Fruit fly (Drosophila melanogaster) whole organism, embryonic: Measurements from ENCODE around the gene Ppcs.

ENCODE experiments used
- CG10147 ChIP-seq: fragments of 200-800 bp; sonication (Bioruptor generic); optimal IDR thresholded peaks from 2 replicates; lab custom pipeline; 2019; ENCODE audit warnings: missing biosample characterization, mild to moderate bottlenecking, missing genetic modification characterization, moderate library complexity
- CG10321 ChIP-seq: fragments of 200-800 bp; sonication (Bioruptor generic); IDR thresholded peaks from 2 replicates; pipeline ENCODE4 v1.3.6; 2022; ENCODE audit warnings: missing biosample characterization, missing genetic modification characterization
- CG10366 ChIP-seq: fragments of 200-800 bp; sonication (Bioruptor generic); IDR thresholded peaks from 2 replicates; pipeline ENCODE4 v1.3.6; 2022; ENCODE audit warnings: missing biosample characterization, missing genetic modification characterization
- CG10431 ChIP-seq: fragments of 200-800 bp; sonication (Bioruptor generic); optimal IDR thresholded peaks from 3 replicates; lab custom pipeline; 2018; ENCODE audit warnings: missing biosample characterization, mild to moderate bottlenecking, missing genetic modification characterization
- CG11247 ChIP-seq: fragments of 200-800 bp; sonication (Bioruptor generic); IDR thresholded peaks from 2 replicates; pipeline ENCODE4 v1.3.6; 2022; ENCODE audit warnings: missing biosample characterization, missing genetic modification characterization
- CG11504 ChIP-seq: fragments of 200-800 bp; sonication (Bioruptor generic); optimal IDR thresholded peaks from 3 replicates; lab custom pipeline; 2019; ENCODE audit warnings: missing biosample characterization, mild to moderate bottlenecking, missing genetic modification characterization, moderate library complexity
- CG11696 ChIP-seq: fragments of 200-800 bp; sonication (Bioruptor generic); IDR thresholded peaks from 2 replicates; pipeline ENCODE4 v1.3.6; 2022; ENCODE audit warnings: missing biosample characterization, missing genetic modification characterization
- CG12155 ChIP-seq: fragments of 200-800 bp; sonication (Bioruptor generic); optimal IDR thresholded peaks from 3 replicates; lab custom pipeline; 2016; ENCODE audit warnings: missing biosample characterization, missing genetic modification characterization
- CG13287 ChIP-seq: fragments of 200-800 bp; sonication (Bioruptor generic); IDR thresholded peaks from 2 replicates; pipeline ENCODE4 v1.3.6; 2022; ENCODE audit warnings: missing biosample characterization, missing genetic modification characterization; ENCODE audit not compliant: partially characterized antibody
- CG15514 ChIP-seq: fragments of 200-800 bp; sonication (Bioruptor generic); optimal IDR thresholded peaks from 3 replicates; lab custom pipeline; 2017; ENCODE audit warnings: missing biosample characterization, missing genetic modification characterization, mild to moderate bottlenecking, moderate library complexity, missing genetic modification reagents
- CG17612 ChIP-seq: fragments of 200-800 bp; sonication (Bioruptor generic); IDR thresholded peaks from 2 replicates; pipeline ENCODE4 v1.3.6; 2022; ENCODE audit warnings: missing biosample characterization, missing genetic modification characterization
- CG18764 ChIP-seq: fragments of 200-800 bp; sonication (Bioruptor generic); optimal IDR thresholded peaks from 3 replicates; lab custom pipeline; 2016; ENCODE audit warnings: missing biosample characterization, missing genetic modification characterization
- CG32767 ChIP-seq: fragments of 200-800 bp; sonication (Bioruptor generic); IDR thresholded peaks from 2 replicates; pipeline ENCODE4 v1.3.6; 2022; ENCODE audit warnings: missing biosample characterization, missing genetic modification characterization
- CG32772 ChIP-seq: fragments of 200-800 bp; sonication (Bioruptor generic); IDR thresholded peaks from 2 replicates; pipeline ENCODE4 v1.3.6; 2022; ENCODE audit warnings: missing biosample characterization, missing genetic modification characterization
- CG3847 ChIP-seq: fragments of 200-800 bp; sonication (Bioruptor generic); IDR thresholded peaks from 2 replicates; pipeline ENCODE4 v1.3.6; 2022; ENCODE audit warnings: missing biosample characterization, missing genetic modification characterization
- CG5245 ChIP-seq: fragments of 200-800 bp; sonication (Bioruptor generic); optimal IDR thresholded peaks from 3 replicates; lab custom pipeline; 2016; ENCODE audit warnings: missing biosample characterization, missing genetic modification characterization
- CG6683 ChIP-seq: fragments of 200-800 bp; sonication (Bioruptor generic); optimal IDR thresholded peaks from 2 replicates; lab custom pipeline; 2017; ENCODE audit warnings: missing biosample characterization, mild to moderate bottlenecking, missing genetic modification characterization, missing genetic modification reagents
- CG8089 ChIP-seq: fragments of 200-800 bp; sonication (Bioruptor generic); optimal IDR thresholded peaks from 3 replicates; lab custom pipeline; 2016; ENCODE audit warnings: missing biosample characterization, missing genetic modification characterization
- CG8290 ChIP-seq, 3 experiments: fragments of 200-800 bp; sonication (Bioruptor generic); optimal IDR thresholded peaks; 2 replicates each; lab custom pipeline; 2016 to 2019; ENCODE audit warnings: missing biosample characterization in 3 of 3, missing genetic modification characterization in 3 of 3, mild to moderate bottlenecking in 2 of 3, moderate library complexity in 1 of 3
- CG9797 ChIP-seq: fragments of 200-800 bp; sonication (Bioruptor generic); optimal IDR thresholded peaks from 3 replicates; lab custom pipeline; 2018; ENCODE audit warnings: missing biosample characterization, mild to moderate bottlenecking, missing genetic modification characterization
- Dbx ChIP-seq: fragments of 200-800 bp; sonication (Bioruptor generic); IDR thresholded peaks from 3 replicates; pipeline ENCODE4 v1.3.6; 2022; ENCODE audit warnings: missing biosample characterization, missing genetic modification characterization
- Eip74EF ChIP-seq, 2 experiments: fragments of 200-800 bp in 1 of 2; fragments of >200 bp in 1 of 2; sonication (Bioruptor generic) in 1 of 2; optimal IDR thresholded peaks; 2 replicates each; lab custom pipeline; 2017 to 2019; ENCODE audit warnings: missing biosample characterization in 2 of 2, missing genetic modification characterization in 2 of 2, mild to moderate bottlenecking in 1 of 2, moderate library complexity in 1 of 2
- Fer3 ChIP-seq: fragments of 200-800 bp; sonication (Bioruptor generic); optimal IDR thresholded peaks from 2 replicates; lab custom pipeline; 2018; ENCODE audit warnings: missing biosample characterization, mild to moderate bottlenecking, missing genetic modification characterization, moderate library complexity
- HmgD ChIP-seq: fragments of 200-800 bp; sonication (Bioruptor generic); optimal IDR thresholded peaks from 3 replicates; lab custom pipeline; 2016; ENCODE audit warnings: missing biosample characterization, missing genetic modification characterization
- Kr ChIP-seq: fragments of 200-800 bp; sonication (Bioruptor generic); optimal IDR thresholded peaks from 2 replicates; lab custom pipeline; 2017; ENCODE audit warnings: missing biosample characterization, mild to moderate bottlenecking, missing genetic modification characterization
- Meics ChIP-seq: fragments of 200-800 bp; sonication (Bioruptor generic); optimal IDR thresholded peaks from 2 replicates; lab custom pipeline; 2017; ENCODE audit warnings: missing biosample characterization, mild to moderate bottlenecking, missing genetic modification characterization
- Myb ChIP-seq: fragments of 200-800 bp; sonication (Bioruptor generic); optimal IDR thresholded peaks from 2 replicates; lab custom pipeline; 2016; ENCODE audit warnings: missing biosample characterization, missing genetic modification characterization
- Scr ChIP-seq: fragments of 200-800 bp; sonication (Bioruptor generic); IDR thresholded peaks from 2 replicates; pipeline ENCODE4 v1.3.6; 2022; ENCODE audit warnings: missing biosample characterization, missing genetic modification characterization; ENCODE audit not compliant: partially characterized antibody
- Six4 ChIP-seq: fragments of 200-800 bp; sonication (Bioruptor generic); optimal IDR thresholded peaks from 2 replicates; lab custom pipeline; 2016; ENCODE audit warnings: missing biosample characterization, missing genetic modification characterization
- Usf ChIP-seq: fragments of 200-800 bp; sonication (Bioruptor generic); optimal IDR thresholded peaks from 2 replicates; lab custom pipeline; 2017; ENCODE audit warnings: missing genotype, missing biosample characterization, missing genetic modification characterization
- chinmo ChIP-seq: fragments of 200-800 bp; sonication (Bioruptor generic); IDR thresholded peaks from 4 replicates; pipeline ENCODE4 v1.3.6; 2022; ENCODE audit warnings: missing biosample characterization, missing genetic modification characterization; ENCODE audit not compliant: partially characterized antibody
- exex ChIP-seq: fragments of 200-800 bp; sonication (Bioruptor generic); optimal IDR thresholded peaks from 4 replicates; lab custom pipeline; 2018; ENCODE audit warnings: missing biosample characterization, mild to moderate bottlenecking, missing genetic modification characterization, moderate library complexity
- fd3F ChIP-seq: fragments of 200-800 bp; sonication (Bioruptor generic); optimal IDR thresholded peaks from 2 replicates; lab custom pipeline; 2018; ENCODE audit warnings: missing biosample characterization, mild to moderate bottlenecking, missing genetic modification characterization, moderate library complexity
- fru ChIP-seq: fragments of >200 bp; optimal IDR thresholded peaks from 2 replicates; lab custom pipeline; 2017
- gsb ChIP-seq: fragments of 200-800 bp; sonication (Bioruptor generic); IDR thresholded peaks from 2 replicates; pipeline ENCODE4 v1.3.6; 2022; ENCODE audit warnings: missing biosample characterization, missing genetic modification characterization
- gsb-n ChIP-seq: fragments of 200-800 bp; sonication (Bioruptor generic); optimal IDR thresholded peaks from 3 replicates; lab custom pipeline; 2018; ENCODE audit warnings: missing biosample characterization, mild to moderate bottlenecking, missing genetic modification characterization
- h ChIP-seq: fragments of >200 bp; optimal IDR thresholded peaks from 2 replicates; lab custom pipeline; 2017
- mam ChIP-seq: fragments of 200-800 bp; sonication (Bioruptor generic); optimal IDR thresholded peaks from 3 replicates; lab custom pipeline; 2016; ENCODE audit warnings: missing biosample characterization, missing genetic modification characterization
- nmo ChIP-seq: fragments of 200-800 bp; sonication (Bioruptor generic); optimal IDR thresholded peaks from 2 replicates; lab custom pipeline; 2018; ENCODE audit warnings: missing biosample characterization, mild to moderate bottlenecking, missing genetic modification characterization, moderate library complexity
- pan ChIP-seq, 4 experiments: fragments of >200 bp in 3 of 4; fragments of 200-800 bp in 1 of 4; sonication (Bioruptor generic) in 1 of 4; optimal IDR thresholded peaks in 3 of 4; IDR thresholded peaks in 1 of 4; 2 replicates each; pipeline versions ENCODE4 v1.3.6 to Lab custom; 2017 to 2022; ENCODE audit warnings: missing biosample characterization in 2 of 4, missing genetic modification characterization in 2 of 4, mixed read lengths in 1 of 4
- prd ChIP-seq, 3 experiments: fragments of >200 bp in 2 of 3; fragments of 200-800 bp in 1 of 3; sonication (Bioruptor generic) in 1 of 3; optimal IDR thresholded peaks in 2 of 3; IDR thresholded peaks in 1 of 3; 2 replicates in 2 of 3; 3 replicates in 1 of 3; pipeline versions ENCODE4 v1.3.6 to Lab custom; 2017 to 2022; ENCODE audit warnings: missing biosample characterization in 1 of 3, missing genetic modification characterization in 1 of 3
- seq ChIP-seq: fragments of 200-800 bp; sonication (Bioruptor generic); IDR thresholded peaks from 2 replicates; pipeline ENCODE4 v1.3.6; 2022; ENCODE audit warnings: missing biosample characterization, missing genetic modification characterization
- sna ChIP-seq: fragments of 200-800 bp; sonication (Bioruptor generic); IDR thresholded peaks from 2 replicates; pipeline ENCODE4 v1.3.6; 2022; ENCODE audit warnings: missing biosample characterization, missing genetic modification characterization; ENCODE audit not compliant: partially characterized antibody
- trem ChIP-seq: fragments of 200-800 bp; optimal IDR thresholded peaks from 3 replicates; lab custom pipeline; 2019; ENCODE audit warnings: missing biosample characterization, mild to moderate bottlenecking, missing genetic modification characterization, moderate library complexity
- tup ChIP-seq: fragments of 200-800 bp; sonication (Bioruptor generic); optimal IDR thresholded peaks from 2 replicates; lab custom pipeline; 2016; ENCODE audit warnings: missing biosample characterization, mild to moderate bottlenecking, missing genetic modification characterization, moderate library complexity
- vnd ChIP-seq: fragments of 200-800 bp; sonication (Bioruptor generic); IDR thresholded peaks from 3 replicates; pipeline ENCODE4 v1.3.6; 2022; ENCODE audit warnings: missing biosample characterization, missing genetic modification characterization; ENCODE audit not compliant: partially characterized antibody
- z ChIP-seq: fragments of 200-800 bp; sonication (Bioruptor generic); IDR thresholded peaks from 3 replicates; pipeline ENCODE4 v1.3.6; 2022; ENCODE audit warnings: missing biosample characterization, missing genetic modification characterization
- zen2 ChIP-seq: fragments of 200-800 bp; sonication (Bioruptor generic); IDR thresholded peaks from 3 replicates; pipeline ENCODE4 v1.3.6; 2022; ENCODE audit warnings: missing biosample characterization, missing genetic modification characterization; ENCODE audit not compliant: partially characterized antibody

The Ppcs gene

DNA sequence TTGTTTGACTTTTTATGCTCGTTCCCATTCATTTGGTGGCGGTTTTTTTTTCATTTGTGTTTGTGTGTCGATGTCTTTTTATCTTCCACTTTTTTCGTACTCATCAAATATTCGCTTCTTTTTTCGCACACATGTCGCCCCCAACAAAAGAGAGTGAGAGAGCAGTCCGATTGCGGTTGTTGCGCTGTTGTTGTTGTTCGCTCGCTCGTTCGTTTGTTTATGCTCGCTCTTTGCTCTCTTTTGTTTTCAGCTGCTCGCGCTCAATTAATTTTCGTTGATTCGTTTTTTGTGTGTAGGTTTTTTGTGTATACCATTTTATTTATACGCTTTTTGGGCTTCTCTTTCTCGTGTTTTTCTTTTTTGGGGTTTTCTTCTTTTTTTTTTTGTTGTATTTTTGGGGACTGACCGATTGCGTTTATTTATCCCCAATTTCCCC lies 17.9 kb upstream of the Ppcs start (continued):
- TF ChIP-seq CG13287 (peak; percentile 40), Eip74EF (GFP tag; optimal IDR thresholded peaks at IDR 0.05; lab: Kevin White, UChicago) (no peak), CG15514 (GFP tag; lab: Kevin White, UChicago) (no peak), pan (optimal IDR thresholded peaks at IDR 0.05; lab: Kevin White, UChicago) (no peak), pan (GFP tag; optimal IDR thresholded peaks at IDR 0.05 in 1 of 2, IDR thresholded peaks at IDR 0.05 in 1 of 2) (no peak), Dbx (no peak), gsb-n (no peak), CG5245 (GFP tag; lab: Kevin White, UChicago) (no peak), seq (peak; percentile 43; the same call in 1 of the 2 replicates), CG6683 (GFP tag; lab: Kevin White, UChicago) (no peak), trem (tag; lab: Kevin White, UChicago) (no peak), CG32767 (peak; percentile 96), vnd (GFP tag; lab: Robert Waterston, UW) (no peak), CG10147 (GFP tag; lab: Kevin White, UChicago) (no peak), zen2 (GFP tag; lab: Robert Waterston, UW) (0 out of 3 replicates have a peak, but pooled peaks have one; percentile 16), tup (GFP tag; lab: Kevin White, UChicago) (no peak)

DNA sequence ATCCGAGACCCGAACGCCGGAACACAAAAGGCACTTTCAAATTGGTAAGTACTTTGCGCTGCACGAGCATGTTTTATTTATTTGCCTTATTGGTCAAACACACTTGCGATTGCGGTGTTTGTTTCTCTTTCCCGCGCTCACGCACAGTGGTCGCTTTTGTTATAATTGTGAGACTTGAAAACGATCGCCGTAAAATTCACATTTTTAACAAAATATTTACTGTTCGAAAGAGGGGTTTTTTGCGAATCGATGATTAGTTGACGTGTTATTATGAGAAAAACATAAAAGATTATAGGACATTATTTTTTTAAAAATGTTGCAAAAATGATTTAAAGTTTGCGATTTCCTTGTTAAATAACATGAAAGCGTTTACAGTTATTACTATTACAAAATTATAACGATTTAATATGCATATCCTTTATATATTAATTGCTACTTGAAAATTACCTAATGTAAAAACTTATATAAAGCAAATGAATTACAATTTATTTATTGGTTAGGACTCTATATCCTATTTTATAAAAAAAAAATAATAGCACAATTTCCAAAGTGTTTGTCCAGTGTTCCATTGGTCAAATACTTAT lies 17.3 kb upstream of the Ppcs start:
- TF ChIP-seq exex (tag; lab: Kevin White, UChicago) (no peak), chinmo (GFP tag; lab: Robert Waterston, UW) (no peak; the same call in 3 of the 4 replicates), Kr (GFP tag; lab: Kevin White, UChicago) (no peak), CG18764 (peak; percentile 29), Fer3 (peak; percentile 54), Scr (GFP tag; lab: Robert Waterston, UW) (no peak), CG10431 (GFP tag; lab: Kevin White, UChicago) (no peak), CG32772 (GFP tag; lab: Robert Waterston, UW) (no peak; the same call in 1 of the 2 replicates), CG8290 (GFP tag; optimal IDR thresholded peaks at IDR 0.05; lab: Kevin White, UChicago) (no peak), CG8290 (tag; optimal IDR thresholded peaks at IDR 0.05; lab: Kevin White, UChicago) (no peak), CG3847 (GFP tag; lab: Robert Waterston, UW) (no peak), CG10366 (GFP tag; lab: Robert Waterston, UW) (peak; percentile 33; the same call in 1 of the 2 replicates), mam (GFP tag; lab: Kevin White, UChicago) (peak; percentile 2), Six4 (GFP tag; lab: Kevin White, UChicago) (no peak), CG11504 (tag; lab: Kevin White, UChicago) (peak; percentile 69), fd3F (GFP tag; lab: Kevin White, UChicago) (no peak), seq (0 out of 2 replicates have a peak, but pooled peaks have one; percentile 22), prd (optimal IDR thresholded peaks at IDR 0.05; lab: Kevin White, UChicago) (no peak), prd (GFP tag; IDR thresholded peaks at IDR 0.05; lab: Robert Waterston, UW) (peak; percentile 52; the same call in 2 of the 3 replicates), HmgD (GFP tag; lab: Kevin White, UChicago) (no peak), fru (lab: Kevin White, UChicago) (no peak), CG8089 (GFP tag; lab: Kevin White, UChicago) (peak; percentile 32), CG17612 (GFP tag; lab: Robert Waterston, UW) (no peak), h (lab: Kevin White, UChicago) (no peak), nmo (GFP tag; lab: Kevin White, UChicago) (peak; percentile 50), CG11696 (GFP tag; lab: Robert Waterston, UW) (no peak), CG11247 (GFP tag; lab: Robert Waterston, UW) (no peak), Meics (GFP tag; lab: Kevin White, UChicago) (peak; percentile 66), gsb (GFP tag; lab: Robert Waterston, UW) (no peak), Myb (GFP tag; lab: Kevin White, UChicago) (no peak), Usf (GFP tag; lab: Kevin White, UChicago) (peak; percentile 24), sna (GFP tag; lab: Robert Waterston, UW) (no peak), z (GFP tag; lab: Robert Waterston, UW) (no peak), CG10321 (GFP tag; lab: Robert Waterston, UW) (no peak), CG12155 (GFP tag; lab: Kevin White, UChicago) (peak; percentile 17), CG9797 (GFP tag; lab: Kevin White, UChicago) (no peak)
